Worm (Caenorhabditis elegans) whole organism, mixed stage, embryonic: Measurements from ENCODE around the gene fbxb-22.
"Not testable (repeated sequence)": the region's sequence is repeated elsewhere in the genome, so short reads cannot be mapped to it uniquely, and the experiment has no call there.

ENCODE experiments used
- bed-3 ChIP-seq: fragments of 200-800 bp; sonication (Bioruptor generic); optimal IDR thresholded peaks from 3 replicates; lab custom pipeline; 2018; ENCODE audit warnings: mild to moderate bottlenecking, missing genetic modification characterization, moderate library complexity, missing compliant biosample characterization
- blmp-1 ChIP-seq: fragments of 150-350 bp; optimal IDR thresholded peaks from 2 replicates; lab custom pipeline; 2014; ENCODE audit warnings: missing biosample characterization, missing genetic modification characterization
- ceh-39 ChIP-seq: fragments of 150-350 bp; optimal IDR thresholded peaks from 2 replicates; lab custom pipeline; 2014; ENCODE audit warnings: missing biosample characterization, missing genetic modification characterization
- ceh-43 ChIP-seq: fragments of 200-800 bp; sonication (Bioruptor generic); optimal IDR thresholded peaks from 2 replicates; lab custom pipeline; 2018; ENCODE audit warnings: mild to moderate bottlenecking, missing genetic modification characterization, moderate library complexity, missing compliant biosample characterization
- ces-1 ChIP-seq: fragments of 150-350 bp; optimal IDR thresholded peaks from 2 replicates; lab custom pipeline; 2014; ENCODE audit warnings: missing biosample characterization, missing genetic modification reagents, missing genetic modification characterization
- cnd-1 ChIP-seq: fragments of 200-800 bp; sonication (Bioruptor generic); optimal IDR thresholded peaks from 2 replicates; lab custom pipeline; 2018; ENCODE audit warnings: mild to moderate bottlenecking, missing genetic modification characterization, missing compliant biosample characterization
- drap-1 ChIP-seq: fragments of 200-800 bp; sonication (Bioruptor generic); optimal IDR thresholded peaks from 3 replicates; lab custom pipeline; 2018; ENCODE audit warnings: mild to moderate bottlenecking, missing genetic modification characterization, missing compliant biosample characterization
- elt-1 ChIP-seq: sonication (generic microtip); optimal IDR thresholded peaks from 2 replicates; lab custom pipeline; 2017; ENCODE audit warnings: missing genetic modification characterization, mild to moderate bottlenecking, missing compliant biosample characterization, antibody characterized with exemption, moderate library complexity, borderline replicate concordance; ENCODE audit not compliant: insufficient read depth
- elt-3 ChIP-seq: fragments of 150-350 bp; optimal IDR thresholded peaks from 2 replicates; lab custom pipeline; 2014; ENCODE audit warnings: missing biosample characterization, missing genetic modification characterization
- flh-1 ChIP-seq: fragments of 200-800 bp; sonication (Bioruptor generic); optimal IDR thresholded peaks from 2 replicates; lab custom pipeline; 2018; ENCODE audit warnings: mild to moderate bottlenecking, missing genetic modification characterization, moderate library complexity, missing compliant biosample characterization
- ham-2 ChIP-seq: fragments of 200-800 bp; sonication (Bioruptor generic); optimal IDR thresholded peaks from 2 replicates; lab custom pipeline; 2018; ENCODE audit warnings: mild to moderate bottlenecking, missing genetic modification characterization, missing compliant biosample characterization
- hlh-1 ChIP-seq: fragments of 150-350 bp; optimal IDR thresholded peaks from 2 replicates; lab custom pipeline; 2014; ENCODE audit warnings: missing biosample characterization, missing genetic modification reagents, missing genetic modification characterization
- lin-13 ChIP-seq: fragments of 150-350 bp; optimal IDR thresholded peaks from 2 replicates; lab custom pipeline; 2014; ENCODE audit warnings: missing biosample characterization, missing genetic modification characterization
- lin-32 ChIP-seq: fragments of 200-800 bp; sonication (Bioruptor generic); optimal IDR thresholded peaks from 2 replicates; lab custom pipeline; 2018; ENCODE audit warnings: mild to moderate bottlenecking, missing genetic modification characterization, missing compliant biosample characterization
- lsy-2 ChIP-seq: fragments of 150-350 bp; optimal IDR thresholded peaks from 2 replicates; lab custom pipeline; 2014; ENCODE audit warnings: missing biosample characterization, missing genetic modification characterization
- mab-5 ChIP-seq: fragments of 150-350 bp; optimal IDR thresholded peaks from 2 replicates; lab custom pipeline; 2014; ENCODE audit warnings: missing biosample characterization, missing genetic modification characterization
- mep-1 ChIP-seq: fragments of 150-350 bp; optimal IDR thresholded peaks from 2 replicates; lab custom pipeline; 2017; ENCODE audit warnings: missing biosample characterization, missing genetic modification reagents, missing genetic modification characterization, inconsistent platforms
- nhr-12 ChIP-seq: fragments of 150-350 bp; optimal IDR thresholded peaks from 2 replicates; lab custom pipeline; 2014; ENCODE audit warnings: missing biosample characterization, missing genetic modification characterization
- nhr-2 ChIP-seq: fragments of 150-350 bp; optimal IDR thresholded peaks from 2 replicates; lab custom pipeline; 2014; ENCODE audit warnings: missing biosample characterization, missing genetic modification characterization
- nhr-237 ChIP-seq: fragments of 150-350 bp; optimal IDR thresholded peaks from 2 replicates; lab custom pipeline; 2014; ENCODE audit warnings: missing biosample characterization, missing genetic modification characterization
- nhr-28 ChIP-seq: fragments of 150-350 bp; optimal IDR thresholded peaks from 2 replicates; lab custom pipeline; 2014; ENCODE audit warnings: missing biosample characterization, missing genetic modification characterization
- nhr-76 ChIP-seq: sonication (generic microtip); optimal IDR thresholded peaks from 2 replicates; lab custom pipeline; 2017; ENCODE audit warnings: missing biosample characterization, missing genetic modification characterization
- pha-4 ChIP-seq: fragments of 150-350 bp; optimal IDR thresholded peaks from 2 replicates; lab custom pipeline; 2018; ENCODE audit warnings: missing biosample characterization, missing genetic modification reagents, missing genetic modification characterization
- snpc-4 ChIP-seq: fragments of 150-350 bp; optimal IDR thresholded peaks from 2 replicates; lab custom pipeline; 2014; ENCODE audit warnings: missing biosample characterization, missing genetic modification characterization
- sptf-1 ChIP-seq: sonication (generic microtip); optimal IDR thresholded peaks from 2 replicates; lab custom pipeline; 2017; ENCODE audit warnings: mild to moderate bottlenecking, missing genetic modification characterization, moderate library complexity, missing compliant biosample characterization
- tbx-8 ChIP-seq: fragments of 200-800 bp; sonication (Bioruptor generic); optimal IDR thresholded peaks from 2 replicates; lab custom pipeline; 2018; ENCODE audit warnings: mild to moderate bottlenecking, missing genetic modification characterization, moderate library complexity, missing compliant biosample characterization
- unc-120 ChIP-seq: sonication (generic microtip); optimal IDR thresholded peaks from 2 replicates; lab custom pipeline; 2017; ENCODE audit warnings: missing genetic modification characterization, missing compliant biosample characterization; ENCODE audit not compliant: poor library complexity, severe bottlenecking
- unc-39 ChIP-seq: fragments of 150-350 bp; optimal IDR thresholded peaks from 2 replicates; lab custom pipeline; 2014; ENCODE audit warnings: missing biosample characterization, missing genetic modification characterization
- unc-62 ChIP-seq: fragments of 150-350 bp; optimal IDR thresholded peaks from 2 replicates; lab custom pipeline; 2014; ENCODE audit warnings: missing biosample characterization, missing genetic modification reagents, missing genetic modification characterization
- zip-8 ChIP-seq: fragments of 150-350 bp; optimal IDR thresholded peaks from 2 replicates; lab custom pipeline; 2014; ENCODE audit warnings: missing biosample characterization, missing genetic modification characterization

The fbxb-22 gene

ce11 chrIII:11883694-11884093 is at the start of gene fbxb-22:
Gene fbxb-22 (minus strand): TSS chrIII:11883754.
- TF ChIP-seq sptf-1 (tag; lab: Kevin White, UChicago); lin-32; bed-3 (GFP tag; lab: Kevin White, UChicago): not testable (repeated sequence)

ce11 chrIII:11931960-11932359 is 48.4 kb upstream of the fbxb-22 start:
- TF ChIP-seq lsy-2 (no peak), ham-2 (GFP tag; lab: Kevin White, UChicago) (no peak), elt-1 (no peak), sptf-1 (tag; lab: Kevin White, UChicago) (peak; percentile 20)

ce11 chrIII:11930899-11931298 is 47.3 kb upstream of the fbxb-22 start:
- TF ChIP-seq mab-5 (no peak), hlh-1 (tag; lab: Kevin White, UChicago) (no peak), nhr-28 (tag; lab: Kevin White, UChicago) (no peak)

ce11 chrIII:11923586-11923985 is 40.0 kb upstream of the fbxb-22 start, which contains the start of gene nft-1:
Gene nft-1 (plus strand): TSS chrIII:11923886.
- no peak for TF ChIP-seq bed-3 (GFP tag; lab: Kevin White, UChicago)
- no peak for TF ChIP-seq lin-13 (tag; lab: Kevin White, UChicago)
- no peak for TF ChIP-seq nhr-237 (tag; lab: Kevin White, UChicago)
- TF ChIP-seq ceh-39 (tag; lab: Kevin White, UChicago), result no peak
- TF ChIP-seq cnd-1 (tag; lab: Kevin White, UChicago), result no peak
- TF ChIP-seq ces-1 (GFP tag; lab: Kevin White, UChicago), result no peak
- no peak for TF ChIP-seq nhr-2
- no peak for TF ChIP-seq nhr-76 (tag; lab: Kevin White, UChicago)
- no peak for TF ChIP-seq snpc-4 (tag; lab: Kevin White, UChicago)
- no peak for TF ChIP-seq zip-8 (tag; lab: Kevin White, UChicago)
- TF ChIP-seq drap-1 (GFP tag; lab: Kevin White, UChicago), result no peak
- no peak for TF ChIP-seq flh-1
- no peak for TF ChIP-seq elt-1
- no peak for TF ChIP-seq nhr-28 (tag; lab: Kevin White, UChicago)
- TF ChIP-seq ceh-43 (GFP tag; lab: Kevin White, UChicago), result no peak
- TF ChIP-seq mep-1 (tag; lab: Kevin White, UChicago), result no peak
- TF ChIP-seq unc-39 (tag; lab: Kevin White, UChicago), result no peak
- TF ChIP-seq tbx-8 (GFP tag; lab: Kevin White, UChicago), result no peak
- no peak for TF ChIP-seq elt-3 (tag; lab: Kevin White, UChicago)
- TF ChIP-seq, all 35 proteins: peak for 0

- no peak for TF ChIP-seq unc-120 (tag; lab: Kevin White, UChicago)
- no peak for TF ChIP-seq unc-39 (tag; lab: Kevin White, UChicago)
- no peak for TF ChIP-seq elt-1
- TF ChIP-seq, all 35 proteins: peak for 0
Observed at ce11 chrIII:11921658-11922098, 38.1 kb upstream of the fbxb-22 start, which contains the start of gene Y56A3A.22. Gene Y56A3A.22 (plus strand): TSS chrIII:11921692.

ce11 chrIII:11920187-11920785 is 36.7 kb upstream of the fbxb-22 start, which contains the start of the genes ccf-1 and trap-4:
Gene ccf-1 (minus strand): TSS chrIII:11920237.
Gene trap-4 (plus strand): TSS chrIII:11920735.
- TF ChIP-seq blmp-1 (tag; lab: Kevin White, UChicago), result peak; percentile 30
- no peak for TF ChIP-seq unc-62 (GFP tag; lab: Kevin White, UChicago)
- TF ChIP-seq ces-1 (GFP tag; lab: Kevin White, UChicago), result peak; percentile 37
- no peak for TF ChIP-seq nhr-237 (tag; lab: Kevin White, UChicago)
- peak; percentile 30 for TF ChIP-seq lsy-2
- TF ChIP-seq ceh-39 (tag; lab: Kevin White, UChicago), result peak; percentile 27
- TF ChIP-seq ceh-43 (GFP tag; lab: Kevin White, UChicago), result no peak
- TF ChIP-seq unc-120 (tag; lab: Kevin White, UChicago), result peak; percentile 36
- peak; percentile 36 for TF ChIP-seq mep-1 (tag; lab: Kevin White, UChicago)
- TF ChIP-seq nhr-76 (tag; lab: Kevin White, UChicago), result no peak
- TF ChIP-seq pha-4 (tag; lab: Kevin White, UChicago), result peak; percentile 29
- no peak for TF ChIP-seq snpc-4 (tag; lab: Kevin White, UChicago)
- peak; percentile 13 for TF ChIP-seq hlh-1 (tag; lab: Kevin White, UChicago)
- TF ChIP-seq lin-13 (tag; lab: Kevin White, UChicago), result peak; percentile 33
- no peak for TF ChIP-seq sptf-1 (tag; lab: Kevin White, UChicago)
- TF ChIP-seq nhr-12, result no peak
